Fruit fly (Drosophila melanogaster) whole organism, embryonic: ENCODE results near the gene Vps29.

Experiments
- Abd-B ChIP-seq: fragments of 200-800 bp; sonication (Bioruptor generic); optimal IDR thresholded peaks from 2 replicates; lab custom pipeline; 2018; ENCODE audit warnings: missing biosample characterization, mild to moderate bottlenecking, missing genetic modification characterization, moderate library complexity
- Adf1 ChIP-seq: fragments of 200-800 bp; sonication (Bioruptor generic); IDR thresholded peaks from 2 replicates; pipeline ENCODE4 v1.3.6; 2022; ENCODE audit warnings: missing biosample characterization, missing genetic modification characterization
- BtbVII ChIP-seq: fragments of 200-800 bp; sonication (Bioruptor generic); optimal IDR thresholded peaks from 3 replicates; lab custom pipeline; 2017; ENCODE audit warnings: missing biosample characterization, mild to moderate bottlenecking, missing genetic modification characterization
- CG10321 ChIP-seq: fragments of 200-800 bp; sonication (Bioruptor generic); IDR thresholded peaks from 2 replicates; pipeline ENCODE4 v1.3.6; 2022; ENCODE audit warnings: missing biosample characterization, missing genetic modification characterization
- CG10565 ChIP-seq: fragments of 200-800 bp; sonication (Bioruptor generic); optimal IDR thresholded peaks from 3 replicates; lab custom pipeline; 2016; ENCODE audit warnings: missing biosample characterization, mild to moderate bottlenecking, missing genetic modification characterization
- CG11398 ChIP-seq: fragments of 200-800 bp; sonication (Bioruptor generic); optimal IDR thresholded peaks from 2 replicates; lab custom pipeline; 2016; ENCODE audit warnings: missing biosample characterization, missing genetic modification characterization
- CG11456 ChIP-seq: fragments of 200-800 bp; sonication (Bioruptor generic); IDR thresholded peaks from 3 replicates; pipeline ENCODE4 v1.3.6; 2022; ENCODE audit warnings: missing biosample characterization, missing genetic modification characterization
- CG11504 ChIP-seq: fragments of 200-800 bp; sonication (Bioruptor generic); optimal IDR thresholded peaks from 3 replicates; lab custom pipeline; 2019; ENCODE audit warnings: missing biosample characterization, mild to moderate bottlenecking, missing genetic modification characterization, moderate library complexity
- CG12104 ChIP-seq: fragments of 200-800 bp; sonication (Bioruptor generic); optimal IDR thresholded peaks from 3 replicates; lab custom pipeline; 2016; ENCODE audit warnings: missing biosample characterization, missing genetic modification characterization
- CG12155 ChIP-seq: fragments of 200-800 bp; sonication (Bioruptor generic); optimal IDR thresholded peaks from 3 replicates; lab custom pipeline; 2016; ENCODE audit warnings: missing biosample characterization, missing genetic modification characterization
- CG14667 ChIP-seq: fragments of 200-800 bp; sonication (Bioruptor generic); IDR thresholded peaks from 2 replicates; pipeline ENCODE4 v1.3.6; 2022; ENCODE audit warnings: missing biosample characterization, missing genetic modification characterization
- CG14710 ChIP-seq: fragments of 200-800 bp; sonication (Bioruptor generic); optimal IDR thresholded peaks from 3 replicates; lab custom pipeline; 2019; ENCODE audit warnings: missing biosample characterization, mild to moderate bottlenecking, missing genetic modification characterization, moderate library complexity
- CG15011 ChIP-seq: fragments of 200-800 bp; sonication (Bioruptor generic); optimal IDR thresholded peaks from 3 replicates; lab custom pipeline; 2018; ENCODE audit warnings: missing biosample characterization, mild to moderate bottlenecking, missing genetic modification characterization
- CG2202 ChIP-seq: fragments of 200-800 bp; sonication (Bioruptor generic); optimal IDR thresholded peaks from 2 replicates; lab custom pipeline; 2018; ENCODE audit warnings: missing biosample characterization, mild to moderate bottlenecking, missing genetic modification characterization
- CG31224 ChIP-seq: fragments of 200-800 bp; sonication (Bioruptor generic); IDR thresholded peaks from 2 replicates; pipeline ENCODE4 v1.3.6; 2022; ENCODE audit warnings: missing biosample characterization, missing genetic modification characterization
- CG32532 ChIP-seq: fragments of 200-800 bp; sonication (Bioruptor generic); IDR thresholded peaks from 2 replicates; pipeline ENCODE4 v1.3.6; 2022; ENCODE audit warnings: missing biosample characterization, missing genetic modification characterization
- CG3407 ChIP-seq: fragments of 200-800 bp; sonication (Bioruptor generic); optimal IDR thresholded peaks from 2 replicates; lab custom pipeline; 2018; ENCODE audit warnings: missing biosample characterization, mild to moderate bottlenecking, missing genetic modification characterization
- CG43689 ChIP-seq: fragments of 200-800 bp; sonication (Bioruptor generic); IDR thresholded peaks from 2 replicates; pipeline ENCODE4 v1.3.6; 2022; ENCODE audit warnings: missing biosample characterization, missing genetic modification characterization
- CG5245 ChIP-seq: fragments of 200-800 bp; sonication (Bioruptor generic); optimal IDR thresholded peaks from 3 replicates; lab custom pipeline; 2016; ENCODE audit warnings: missing biosample characterization, missing genetic modification characterization
- CG6791 ChIP-seq: fragments of 200-800 bp; sonication (Bioruptor generic); IDR thresholded peaks from 3 replicates; pipeline ENCODE4 v1.3.6; 2022; ENCODE audit warnings: missing biosample characterization, missing genetic modification characterization; ENCODE audit not compliant: partially characterized antibody
- CG6854 ChIP-seq: fragments of 200-800 bp; sonication (Bioruptor generic); optimal IDR thresholded peaks from 3 replicates; lab custom pipeline; 2017; ENCODE audit warnings: missing biosample characterization, mild to moderate bottlenecking, missing genetic modification characterization
- CG7372 ChIP-seq: fragments of 200-800 bp; sonication (Bioruptor generic); IDR thresholded peaks from 2 replicates; pipeline ENCODE4 v1.3.6; 2022; ENCODE audit warnings: missing biosample characterization, missing genetic modification characterization
- CG7745 ChIP-seq: fragments of 200-800 bp; sonication (Bioruptor generic); optimal IDR thresholded peaks from 2 replicates; lab custom pipeline; 2018; ENCODE audit warnings: missing biosample characterization, mild to moderate bottlenecking, missing genetic modification characterization, moderate library complexity
- CG8388 ChIP-seq: fragments of 200-800 bp; sonication (Bioruptor generic); optimal IDR thresholded peaks from 2 replicates; lab custom pipeline; 2019; ENCODE audit warnings: missing biosample characterization, mild to moderate bottlenecking, missing genetic modification characterization, moderate library complexity
- CG9932 ChIP-seq: fragments of 200-800 bp; sonication (Bioruptor generic); IDR thresholded peaks from 2 replicates; pipeline ENCODE4 v1.3.6; 2022; ENCODE audit warnings: missing biosample characterization, missing genetic modification characterization
- D19B ChIP-seq: fragments of 200-800 bp; sonication (Bioruptor generic); optimal IDR thresholded peaks from 2 replicates; lab custom pipeline; 2017; ENCODE audit warnings: missing biosample characterization, mild to moderate bottlenecking, missing genetic modification characterization
- Deaf1 ChIP-seq: fragments of 200-800 bp; optimal IDR thresholded peaks from 3 replicates; lab custom pipeline; 2019; ENCODE audit warnings: missing biosample characterization, mild to moderate bottlenecking, missing genetic modification characterization, moderate library complexity
- Doc3 ChIP-seq: fragments of 200-800 bp; sonication (Bioruptor generic); IDR thresholded peaks from 3 replicates; pipeline ENCODE4 v1.3.6; 2022; ENCODE audit warnings: missing biosample characterization, missing genetic modification characterization; ENCODE audit not compliant: partially characterized antibody
- ERR ChIP-seq: fragments of 200-800 bp; sonication (Bioruptor generic); optimal IDR thresholded peaks from 2 replicates; lab custom pipeline; 2016; ENCODE audit warnings: missing biosample characterization, missing genetic modification characterization
- HHEX ChIP-seq: fragments of 200-800 bp; sonication (Bioruptor generic); optimal IDR thresholded peaks from 3 replicates; lab custom pipeline; 2017; ENCODE audit warnings: missing biosample characterization, mild to moderate bottlenecking, missing genetic modification characterization, missing genetic modification reagents
- HmgD ChIP-seq: fragments of 200-800 bp; sonication (Bioruptor generic); optimal IDR thresholded peaks from 3 replicates; lab custom pipeline; 2016; ENCODE audit warnings: missing biosample characterization, missing genetic modification characterization
- Hr3 ChIP-seq: fragments of 200-800 bp; sonication (Bioruptor generic); optimal IDR thresholded peaks from 3 replicates; lab custom pipeline; 2016; ENCODE audit warnings: missing biosample characterization, missing genetic modification characterization
- Ptx1 ChIP-seq: fragments of 200-800 bp; sonication (Bioruptor generic); IDR thresholded peaks from 2 replicates; pipeline ENCODE4 v1.3.6; 2022; ENCODE audit warnings: missing biosample characterization, missing genetic modification characterization
- Sox100B ChIP-seq: fragments of 200-800 bp; sonication (Bioruptor generic); optimal IDR thresholded peaks from 3 replicates; lab custom pipeline; 2018; ENCODE audit warnings: missing biosample characterization, mild to moderate bottlenecking, missing genetic modification characterization
- ab ChIP-seq: fragments of 200-800 bp; sonication (Bioruptor generic); optimal IDR thresholded peaks from 2 replicates; lab custom pipeline; 2016; ENCODE audit warnings: missing biosample characterization, missing genetic modification characterization
- ap ChIP-seq: fragments of 200-800 bp; sonication (Bioruptor generic); IDR thresholded peaks from 2 replicates; pipeline ENCODE4 v1.3.6; 2022; ENCODE audit warnings: missing biosample characterization, missing genetic modification characterization
- cas ChIP-seq: fragments of 200-800 bp; sonication (Bioruptor generic); IDR thresholded peaks from 2 replicates; pipeline ENCODE4 v1.3.6; 2022; ENCODE audit warnings: missing biosample characterization, missing genetic modification characterization
- fd96Cb ChIP-seq: fragments of 200-800 bp; sonication (Bioruptor generic); optimal IDR thresholded peaks from 2 replicates; lab custom pipeline; 2018; ENCODE audit warnings: missing biosample characterization, mild to moderate bottlenecking, missing genetic modification characterization, moderate library complexity
- ftz-f1 ChIP-seq: fragments of 200-800 bp; sonication (Bioruptor generic); optimal IDR thresholded peaks from 2 replicates; lab custom pipeline; 2016; ENCODE audit warnings: missing biosample characterization, missing genetic modification characterization
- gsb-n ChIP-seq: fragments of 200-800 bp; sonication (Bioruptor generic); optimal IDR thresholded peaks from 3 replicates; lab custom pipeline; 2018; ENCODE audit warnings: missing biosample characterization, mild to moderate bottlenecking, missing genetic modification characterization
- jigr1 ChIP-seq: fragments of 200-800 bp; sonication (Bioruptor generic); IDR thresholded peaks from 3 replicates; pipeline ENCODE4 v1.3.6; 2022; ENCODE audit warnings: missing biosample characterization, missing genetic modification characterization
- lbe ChIP-seq: fragments of 200-800 bp; sonication (Bioruptor generic); optimal IDR thresholded peaks from 2 replicates; lab custom pipeline; 2016; ENCODE audit warnings: missing biosample characterization, mild to moderate bottlenecking, missing genetic modification characterization
- nmo ChIP-seq: fragments of 200-800 bp; sonication (Bioruptor generic); optimal IDR thresholded peaks from 2 replicates; lab custom pipeline; 2018; ENCODE audit warnings: missing biosample characterization, mild to moderate bottlenecking, missing genetic modification characterization, moderate library complexity
- odd ChIP-seq: fragments of 200-800 bp; sonication (Bioruptor generic); optimal IDR thresholded peaks from 2 replicates; lab custom pipeline; 2017; ENCODE audit warnings: missing biosample characterization, mild to moderate bottlenecking, missing genetic modification characterization
- onecut ChIP-seq: fragments of 200-800 bp; sonication (Bioruptor generic); IDR thresholded peaks from 2 replicates; pipeline ENCODE4 v1.3.6; 2022; ENCODE audit warnings: missing biosample characterization, missing genetic modification characterization
- pzg ChIP-seq: fragments of 200-800 bp; sonication (Bioruptor generic); optimal IDR thresholded peaks from 3 replicates; lab custom pipeline; 2018; ENCODE audit warnings: missing biosample characterization, mild to moderate bottlenecking, missing genetic modification characterization, moderate library complexity
- sd ChIP-seq: fragments of 200-800 bp; sonication (Bioruptor generic); optimal IDR thresholded peaks from 3 replicates; lab custom pipeline; 2018; ENCODE audit warnings: missing biosample characterization, mild to moderate bottlenecking, missing genetic modification characterization, moderate library complexity
- ssp ChIP-seq: fragments of 200-800 bp; sonication (Bioruptor generic); IDR thresholded peaks from 2 replicates; pipeline ENCODE4 v1.3.6; 2022; ENCODE audit warnings: missing biosample characterization, missing genetic modification characterization
- tgo ChIP-seq: fragments of 200-800 bp; sonication (Bioruptor generic); IDR thresholded peaks from 3 replicates; pipeline ENCODE4 v1.3.6; 2022; ENCODE audit warnings: missing biosample characterization, missing genetic modification characterization
- tio ChIP-seq: fragments of 200-800 bp; sonication (Bioruptor generic); optimal IDR thresholded peaks from 2 replicates; lab custom pipeline; 2017; ENCODE audit warnings: missing biosample characterization, missing genetic modification characterization, inconsistent platforms
- vfl ChIP-seq: fragments of 200-800 bp; sonication (Bioruptor generic); optimal IDR thresholded peaks from 2 replicates; lab custom pipeline; 2016; ENCODE audit warnings: missing biosample characterization, missing genetic modification characterization

The Vps29 gene

dm6 chr2L:1108029-1108688, 42.4 kb upstream of the Vps29 start, which contains the start of the genes PolrMT and CG14339:
TSS of gene PolrMT (minus strand) at chr2L:1108373.
TSS of gene CG14339 (plus strand) at chr2L:1108540.
- TF ChIP-seq CG14710 (tag; lab: Kevin White, UChicago), result peak; percentile 51
- no peak for TF ChIP-seq CG6854 (GFP tag; lab: Kevin White, UChicago)
- TF ChIP-seq D19B (GFP tag; lab: Kevin White, UChicago), result no peak
- TF ChIP-seq vfl, result peak; percentile 34
- no peak for TF ChIP-seq CG7745
- no peak for TF ChIP-seq CG10565 (GFP tag; lab: Kevin White, UChicago)
- no peak for TF ChIP-seq CG31224
- TF ChIP-seq Deaf1 (tag; lab: Kevin White, UChicago), result no peak
- no peak for TF ChIP-seq CG43689 (GFP tag; lab: Robert Waterston, UW)
- TF ChIP-seq CG15011 (GFP tag; lab: Kevin White, UChicago), result no peak
- TF ChIP-seq ap (GFP tag; lab: Robert Waterston, UW), result no peak
- TF ChIP-seq CG12155 (GFP tag; lab: Kevin White, UChicago), result peak; percentile 39
- no peak for TF ChIP-seq CG3407 (GFP tag; lab: Kevin White, UChicago)
- TF ChIP-seq CG11504 (tag; lab: Kevin White, UChicago), result no peak
- no peak for TF ChIP-seq CG6791 (GFP tag; lab: Robert Waterston, UW)
- peak; percentile 5 for TF ChIP-seq CG11398 (GFP tag; lab: Kevin White, UChicago)
- TF ChIP-seq ssp (GFP tag; lab: Robert Waterston, UW), result no peak
- no peak for TF ChIP-seq ERR (GFP tag; lab: Kevin White, UChicago)
- no peak for TF ChIP-seq BtbVII
- TF ChIP-seq Adf1 (GFP tag; lab: Robert Waterston, UW), result peak; percentile 30
- TF ChIP-seq Doc3 (GFP tag; lab: Robert Waterston, UW), result no peak
- TF ChIP-seq CG12104, result no peak
- no peak for TF ChIP-seq lbe (GFP tag; lab: Kevin White, UChicago)
- no peak for TF ChIP-seq ab (GFP tag; lab: Kevin White, UChicago)
- TF ChIP-seq onecut (GFP tag; lab: Robert Waterston, UW), result no peak
- peak; percentile 75 for TF ChIP-seq pzg (GFP tag; lab: Kevin White, UChicago)
- no peak for TF ChIP-seq CG5245 (GFP tag; lab: Kevin White, UChicago)
- no peak; the same call in 1 of the 2 replicates for TF ChIP-seq CG7372
- TF ChIP-seq cas (GFP tag; lab: Robert Waterston, UW), result no peak
- peak; percentile 41 for TF ChIP-seq ftz-f1 (GFP tag; lab: Kevin White, UChicago)
- peak; percentile 73 for TF ChIP-seq HmgD (GFP tag; lab: Kevin White, UChicago)
- TF ChIP-seq HHEX (GFP tag; lab: Kevin White, UChicago), result no peak
- no peak for TF ChIP-seq fd96Cb
- no peak for TF ChIP-seq gsb-n (tag; lab: Kevin White, UChicago)
- no peak for TF ChIP-seq Ptx1 (GFP tag; lab: Robert Waterston, UW)
- TF ChIP-seq tgo, result no peak
- peak; percentile 47 for TF ChIP-seq CG9932 (GFP tag; lab: Robert Waterston, UW)
- TF ChIP-seq CG11456 (GFP tag; lab: Robert Waterston, UW), result no peak
- TF ChIP-seq CG14667 (GFP tag; lab: Robert Waterston, UW), result no peak
- no peak for TF ChIP-seq tio (GFP tag; lab: Kevin White, UChicago)
- TF ChIP-seq sd (tag; lab: Kevin White, UChicago), result no peak
- peak; percentile 41 for TF ChIP-seq Abd-B (GFP tag; lab: Kevin White, UChicago)
- TF ChIP-seq Hr3, result peak; percentile 35
- no peak for TF ChIP-seq CG32532 (GFP tag; lab: Robert Waterston, UW)
- TF ChIP-seq CG2202 (tag; lab: Kevin White, UChicago), result no peak
- no peak for TF ChIP-seq CG10321
- no peak for TF ChIP-seq odd (GFP tag; lab: Kevin White, UChicago)
- TF ChIP-seq jigr1 (GFP tag; lab: Robert Waterston, UW), result no peak
- TF ChIP-seq nmo (GFP tag; lab: Kevin White, UChicago), result peak; percentile 62
- no peak for TF ChIP-seq CG8388 (GFP tag; lab: Kevin White, UChicago)
- TF ChIP-seq Sox100B (GFP tag; lab: Kevin White, UChicago), result no peak
